Fruit fly (Drosophila melanogaster): ENCODE measurements around the gene CG10472.
A peak's percentile ranks its signal among the peaks of the same experiment; 100 is the strongest.

CG10472 gene

dm6 chr3L:6094697-6095096, 32.0 kb upstream of the CG10472 start, which contains the start of the genes CG10467 and loj (continued):
- TF ChIP-seq D19B (GFP tag; optimal IDR thresholded peaks at IDR 0.05) (peak; percentile 81), CG8388 (GFP tag; optimal IDR thresholded peaks at IDR 0.05) (peak; percentile 89), CG2678 (tag; optimal IDR thresholded peaks at IDR 0.05) (peak; percentile 95), CG17385 (GFP tag; optimal IDR thresholded peaks at IDR 0.05) (peak; percentile 85), jumu (GFP tag; optimal IDR thresholded peaks at IDR 0.05) (peak; percentile 66), CG14965 (GFP tag; optimal IDR thresholded peaks at IDR 0.05; ENCODE audit: borderline replicate concordance) (no peak), CG15269 (tag; optimal IDR thresholded peaks at IDR 0.05) (peak; percentile 95), psq (GFP tag; optimal IDR thresholded peaks at IDR 0.05) (peak; percentile 91), schlank (tag; optimal IDR thresholded peaks at IDR 0.05) (peak; percentile 64), CG16813 (GFP tag; IDR thresholded peaks at IDR 0.05; ENCODE audit: partially characterized antibody) (peak; percentile 75), amos (GFP tag; IDR thresholded peaks at IDR 0.05; ENCODE audit: partially characterized antibody) (peak; percentile 70), pfk (GFP tag; optimal IDR thresholded peaks at IDR 0.05) (peak; percentile 8), ewg (GFP tag; optimal IDR thresholded peaks at IDR 0.05) (peak; percentile 90), CG3281 (GFP tag; optimal IDR thresholded peaks at IDR 0.05) (peak; percentile 91), slbo (GFP tag; IDR thresholded peaks at IDR 0.05) (peak; percentile 99), CG11504 (tag; optimal IDR thresholded peaks at IDR 0.05) (peak; percentile 95), sna (GFP tag; IDR thresholded peaks at IDR 0.05; ENCODE audit: partially characterized antibody) (peak; percentile 84), tio (GFP tag; optimal IDR thresholded peaks at IDR 0.05) (peak; percentile 96), corto (GFP tag; optimal IDR thresholded peaks at IDR 0.05) (no peak), esg (GFP tag; conservative IDR thresholded peaks at IDR 0.05) (peak; percentile 98), salm (tag; optimal IDR thresholded peaks at IDR 0.05) (peak; percentile 84), CG4820 (GFP tag; optimal IDR thresholded peaks at IDR 0.05) (peak; percentile 96), sens (GFP tag) (peak; percentile 97), Ssrp (tag; optimal IDR thresholded peaks at IDR 0.05) (peak; percentile 98), HLH4C (GFP tag; IDR thresholded peaks at IDR 0.05; ENCODE audit: partially characterized antibody) (peak; percentile 59), lab (GFP tag; optimal IDR thresholded peaks at IDR 0.05) (peak; percentile 94), CG2202 (tag; optimal IDR thresholded peaks at IDR 0.05) (peak; percentile 90), org-1 (GFP tag; optimal IDR thresholded peaks at IDR 0.05) (peak; percentile 75), pita (GFP tag; optimal IDR thresholded peaks at IDR 0.05) (no peak), z (GFP tag; IDR thresholded peaks at IDR 0.05) (peak; percentile 57; the same call in 1 of the 3 replicates), shn (GFP tag; optimal IDR thresholded peaks at IDR 0.05) (peak; percentile 76), CG15073 (GFP tag; optimal IDR thresholded peaks at IDR 0.05) (peak; percentile 93), Fer3 (tag; optimal IDR thresholded peaks at IDR 0.05) (peak; percentile 97), twi (tag; optimal IDR thresholded peaks at IDR 0.05) (peak; percentile 94), lbe (GFP tag; optimal IDR thresholded peaks at IDR 0.05) (peak; percentile 75), CG1647 (GFP tag; optimal IDR thresholded peaks at IDR 0.05) (peak; percentile 74), row (GFP tag; IDR thresholded peaks at IDR 0.05) (peak; percentile 98), Blimp-1 (GFP tag; optimal IDR thresholded peaks at IDR 0.05) (peak; percentile 94), CG14667 (GFP tag; IDR thresholded peaks at IDR 0.05) (peak; percentile 97), sqz (GFP tag; optimal IDR thresholded peaks at IDR 0.05) (no peak), CG12769 (tag; optimal IDR thresholded peaks at IDR 0.05) (no peak), gsb (GFP tag; IDR thresholded peaks at IDR 0.05) (peak; percentile 90), TFAM (GFP tag; optimal IDR thresholded peaks at IDR 0.05) (no peak), zfh1 (GFP tag; IDR thresholded peaks at IDR 0.05) (peak; percentile 97), ind (GFP tag; optimal IDR thresholded peaks at IDR 0.05) (peak; percentile 98), CG3407 (GFP tag; optimal IDR thresholded peaks at IDR 0.05) (peak; percentile 84), Atf3 (GFP tag; optimal IDR thresholded peaks at IDR 0.05) (peak; percentile 72), Vsx1 (GFP tag; optimal IDR thresholded peaks at IDR 0.05) (peak; percentile 73), CG11560 (tag; IDR thresholded peaks at IDR 0.05) (peak; percentile 91), CG17359 (tag; optimal IDR thresholded peaks at IDR 0.05) (peak; percentile 96)

Data from whole organism, embryonic.